Fruit fly (Drosophila melanogaster) whole organism, wandering third instar larva: Measurements from ENCODE around the gene CG15042.

ENCODE experiments used
- Dif ChIP-seq: fragments of 200-275, 200-300 bp; sonication (Bioruptor generic); optimal IDR thresholded peaks from 2 replicates; lab custom pipeline; 2018; ENCODE audit warnings: missing biosample characterization, missing genetic modification characterization; ENCODE audit not compliant: partially characterized antibody
- GATAd ChIP-seq: sonication (Bioruptor generic); optimal IDR thresholded peaks from 2 replicates; lab custom pipeline; 2016; ENCODE audit warnings: missing biosample characterization, missing genetic modification characterization
- HLH106 ChIP-seq: fragments of 200-800 bp; optimal IDR thresholded peaks from 3 replicates; lab custom pipeline; 2019; ENCODE audit warnings: missing biosample characterization, mild to moderate bottlenecking, missing genetic modification characterization, moderate library complexity
- Hnf4 ChIP-seq: fragments of 200-800 bp; sonication (Bioruptor generic); optimal IDR thresholded peaks from 2 replicates; lab custom pipeline; 2016; ENCODE audit warnings: missing biosample characterization, mild to moderate bottlenecking, missing genetic modification characterization
- Mio ChIP-seq: sonication (Bioruptor generic); optimal IDR thresholded peaks from 2 replicates; lab custom pipeline; 2016; ENCODE audit warnings: missing biosample characterization, missing genetic modification characterization
- ey ChIP-seq: fragments of 200-800 bp; sonication (Bioruptor generic); optimal IDR thresholded peaks from 2 replicates; lab custom pipeline; 2016; ENCODE audit warnings: missing biosample characterization, missing genetic modification characterization
- pan ChIP-seq: fragments of >200 bp; optimal IDR thresholded peaks from 2 replicates; lab custom pipeline; 2017
- rgr ChIP-seq: fragments of 200-800 bp; sonication (Bioruptor generic); optimal IDR thresholded peaks from 3 replicates; lab custom pipeline; 2016; ENCODE audit warnings: missing biosample characterization, mild to moderate bottlenecking, missing genetic modification characterization

DNA sequence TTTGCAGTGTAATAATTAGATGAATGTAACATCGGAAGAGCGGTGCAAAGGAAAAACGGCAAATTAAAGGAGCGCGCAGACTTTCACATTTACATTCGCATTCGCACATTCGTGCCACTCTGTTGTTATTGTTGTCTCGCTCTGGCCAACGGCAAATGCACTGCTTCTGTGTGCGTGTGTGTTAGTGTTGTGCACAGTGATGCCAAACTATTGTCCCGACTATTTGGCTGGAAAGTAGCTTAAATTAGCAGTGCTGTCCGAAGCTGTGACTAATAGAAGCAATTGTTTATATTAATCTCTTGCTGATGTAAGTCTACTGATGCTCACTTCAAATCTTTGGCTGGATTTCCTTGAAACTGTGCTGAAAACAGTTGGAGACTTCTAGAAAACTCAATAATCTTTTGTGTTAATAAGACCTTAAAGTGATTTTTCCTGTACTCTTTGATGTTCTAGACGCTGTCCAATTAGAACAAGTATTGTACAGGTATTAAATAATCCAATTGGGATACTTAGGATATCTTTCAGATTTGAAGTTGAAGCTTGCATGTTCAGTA, 12.0 kb downstream of the CG15042 start:
- TF ChIP-seq ey (GFP tag; lab: Kevin White, UChicago) = no peak
- no peak for TF ChIP-seq Hnf4 (GFP tag; lab: Kevin White, UChicago)
- TF ChIP-seq rgr (GFP tag; lab: Kevin White, UChicago) = no peak
- TF ChIP-seq HLH106 = no peak
- no peak for TF ChIP-seq GATAd
- no peak for TF ChIP-seq Dif (GFP tag; lab: Kevin White, UChicago)
- no peak for TF ChIP-seq pan
- TF ChIP-seq Mio (GFP tag; lab: Kevin White, UChicago) = no peak
